Fruit fly (Drosophila melanogaster) whole organism, embryonic: ENCODE results near the gene CG7685.

Source experiments
- Asciz ChIP-seq: fragments of 200-800 bp; sonication (Bioruptor generic); optimal IDR thresholded peaks from 2 replicates; lab custom pipeline; 2017; ENCODE audit warnings: missing biosample characterization, mild to moderate bottlenecking, missing genetic modification characterization, missing genetic modification reagents
- Awh ChIP-seq: fragments of 200-800 bp; sonication (Bioruptor generic); IDR thresholded peaks from 2 replicates; pipeline ENCODE4, ENCODE4 v1.3.6; 2022; ENCODE audit warnings: missing biosample characterization, missing genetic modification characterization
- B-H1 ChIP-seq: fragments of 200-800 bp; sonication (Bioruptor generic); IDR thresholded peaks from 3 replicates; pipeline ENCODE4 v1.3.6; 2022; ENCODE audit warnings: missing biosample characterization, missing genetic modification characterization
- CG12071 ChIP-seq: fragments of 200-800 bp; sonication (Bioruptor generic); optimal IDR thresholded peaks from 3 replicates; lab custom pipeline; 2018; ENCODE audit warnings: missing biosample characterization, mild to moderate bottlenecking, missing genetic modification characterization
- CG13624 ChIP-seq: fragments of 200-800 bp; sonication (Bioruptor generic); optimal IDR thresholded peaks from 2 replicates; lab custom pipeline; 2016; ENCODE audit warnings: missing biosample characterization, missing genetic modification characterization
- CG1603 ChIP-seq: fragments of 200-800 bp; sonication (Bioruptor generic); optimal IDR thresholded peaks from 2 replicates; lab custom pipeline; 2019; ENCODE audit warnings: missing biosample characterization, mild to moderate bottlenecking, missing genetic modification characterization, moderate library complexity
- CG1647 ChIP-seq: fragments of 200-800 bp; sonication (Bioruptor generic); optimal IDR thresholded peaks from 3 replicates; lab custom pipeline; 2016; ENCODE audit warnings: missing biosample characterization, missing genetic modification characterization
- CG18764 ChIP-seq: fragments of 200-800 bp; sonication (Bioruptor generic); optimal IDR thresholded peaks from 3 replicates; lab custom pipeline; 2016; ENCODE audit warnings: missing biosample characterization, missing genetic modification characterization
- CG31388 ChIP-seq: fragments of 200-800 bp; sonication (Bioruptor generic); optimal IDR thresholded peaks from 2 replicates; lab custom pipeline; 2016; ENCODE audit warnings: missing biosample characterization, missing genetic modification characterization
- CG32772 ChIP-seq: fragments of 200-800 bp; sonication (Bioruptor generic); IDR thresholded peaks from 2 replicates; pipeline ENCODE4 v1.3.6; 2022; ENCODE audit warnings: missing biosample characterization, missing genetic modification characterization
- CG34376 ChIP-seq: fragments of 200-800 bp; sonication (Bioruptor generic); optimal IDR thresholded peaks from 2 replicates; lab custom pipeline; 2018; ENCODE audit warnings: missing biosample characterization, mild to moderate bottlenecking, missing genetic modification characterization
- CG34422 ChIP-seq: fragments of 200-800 bp; sonication (Bioruptor generic); IDR thresholded peaks from 3 replicates; pipeline ENCODE4 v1.3.6; 2022; ENCODE audit warnings: missing biosample characterization, missing genetic modification characterization
- CG4424 ChIP-seq: fragments of 200-800 bp; sonication (Bioruptor generic); optimal IDR thresholded peaks from 3 replicates; lab custom pipeline; 2016; ENCODE audit warnings: missing biosample characterization, missing genetic modification characterization
- CG4707 ChIP-seq: fragments of 200-800 bp; sonication (Bioruptor generic); optimal IDR thresholded peaks from 2 replicates; lab custom pipeline; 2018; ENCODE audit warnings: missing biosample characterization, mild to moderate bottlenecking, missing genetic modification characterization, moderate library complexity
- CG6175 ChIP-seq: fragments of 200-800 bp; sonication (Bioruptor generic); IDR thresholded peaks from 3 replicates; pipeline ENCODE4 v1.3.6; 2022; ENCODE audit warnings: missing biosample characterization, missing genetic modification characterization
- CG6654 ChIP-seq: fragments of 200-800 bp; sonication (Bioruptor generic); optimal IDR thresholded peaks from 2 replicates; lab custom pipeline; 2017; ENCODE audit warnings: missing biosample characterization, mild to moderate bottlenecking, missing genetic modification characterization
- GATAe ChIP-seq: fragments of 200-800 bp; sonication (Bioruptor generic); conservative IDR thresholded peaks from 2 replicates; pipeline ENCODE4 v1.3.6; 2022; ENCODE audit warnings: missing biosample characterization, missing genetic modification characterization
- H2.0 ChIP-seq: fragments of 200-800 bp; sonication (Bioruptor generic); IDR thresholded peaks from 2 replicates; pipeline ENCODE4 v1.3.6; 2022; ENCODE audit warnings: missing biosample characterization, missing genetic modification characterization
- Hr78 ChIP-seq, 2 experiments: fragments of 200-800 bp in 1 of 2; fragments of >200 bp in 1 of 2; sonication (Bioruptor generic) in 1 of 2; optimal IDR thresholded peaks; 2 replicates each; lab custom pipeline; 2017 to 2019; ENCODE audit warnings: missing biosample characterization in 2 of 2, missing genetic modification characterization in 2 of 2, mild to moderate bottlenecking in 1 of 2, moderate library complexity in 1 of 2
- Kr ChIP-seq: fragments of 200-800 bp; sonication (Bioruptor generic); optimal IDR thresholded peaks from 2 replicates; lab custom pipeline; 2017; ENCODE audit warnings: missing biosample characterization, mild to moderate bottlenecking, missing genetic modification characterization
- Ravus ChIP-seq: fragments of 200-800 bp; sonication (Bioruptor generic); IDR thresholded peaks from 2 replicates; pipeline ENCODE4 v1.3.6; 2022; ENCODE audit warnings: missing biosample characterization, missing genetic modification characterization
- Sox100B ChIP-seq: fragments of 200-800 bp; sonication (Bioruptor generic); optimal IDR thresholded peaks from 3 replicates; lab custom pipeline; 2018; ENCODE audit warnings: missing biosample characterization, mild to moderate bottlenecking, missing genetic modification characterization
- Sry-β ChIP-seq: fragments of 200-800 bp; sonication (Bioruptor generic); optimal IDR thresholded peaks from 2 replicates; lab custom pipeline; 2018; ENCODE audit warnings: missing biosample characterization, mild to moderate bottlenecking, missing genetic modification characterization, moderate library complexity
- Usf ChIP-seq: fragments of 200-800 bp; sonication (Bioruptor generic); optimal IDR thresholded peaks from 2 replicates; lab custom pipeline; 2017; ENCODE audit warnings: missing genotype, missing biosample characterization, missing genetic modification characterization
- ara ChIP-seq: fragments of 200-800 bp; sonication (Bioruptor generic); IDR thresholded peaks from 2 replicates; pipeline ENCODE4 v1.3.6; 2022; ENCODE audit warnings: missing biosample characterization, missing genetic modification characterization
- crp ChIP-seq, 2 experiments: fragments of 200-800 bp; sonication (Bioruptor generic); optimal IDR thresholded peaks; 2 replicates in 1 of 2; 3 replicates in 1 of 2; lab custom pipeline; 2017; ENCODE audit warnings: missing biosample characterization in 2 of 2, missing genetic modification characterization in 2 of 2, mild to moderate bottlenecking in 1 of 2, moderate library complexity in 1 of 2
- cwo ChIP-seq: fragments of 200-800 bp; sonication (Bioruptor generic); optimal IDR thresholded peaks from 3 replicates; lab custom pipeline; 2017; ENCODE audit warnings: missing biosample characterization, missing genetic modification characterization, mild to moderate bottlenecking, moderate library complexity, missing genetic modification reagents
- exex ChIP-seq: fragments of 200-800 bp; sonication (Bioruptor generic); optimal IDR thresholded peaks from 4 replicates; lab custom pipeline; 2018; ENCODE audit warnings: missing biosample characterization, mild to moderate bottlenecking, missing genetic modification characterization, moderate library complexity
- fu2 ChIP-seq: fragments of 200-800 bp; sonication (Bioruptor generic); optimal IDR thresholded peaks from 2 replicates; lab custom pipeline; 2016; ENCODE audit warnings: missing biosample characterization, missing genetic modification characterization
- grn ChIP-seq: fragments of 200-800 bp; sonication (Bioruptor generic); optimal IDR thresholded peaks from 3 replicates; lab custom pipeline; 2017; ENCODE audit warnings: missing biosample characterization, missing genetic modification characterization
- jumu ChIP-seq: fragments of 200-800 bp; sonication (Bioruptor generic); optimal IDR thresholded peaks from 3 replicates; lab custom pipeline; 2016; ENCODE audit warnings: missing biosample characterization, missing genetic modification characterization
- mirr ChIP-seq: fragments of 200-800 bp; sonication (Bioruptor generic); optimal IDR thresholded peaks from 3 replicates; lab custom pipeline; 2018; ENCODE audit warnings: missing biosample characterization, mild to moderate bottlenecking, missing genetic modification characterization
- nau ChIP-seq: fragments of 200-800 bp; sonication (Bioruptor generic); optimal IDR thresholded peaks from 3 replicates; lab custom pipeline; 2017; ENCODE audit warnings: missing biosample characterization, mild to moderate bottlenecking, missing genetic modification characterization, missing genetic modification reagents
- pho ChIP-seq: fragments of 200-800 bp; sonication (Bioruptor generic); optimal IDR thresholded peaks from 2 replicates; lab custom pipeline; 2016; ENCODE audit warnings: missing biosample characterization, missing genetic modification characterization
- prd ChIP-seq, 3 experiments: fragments of >200 bp in 2 of 3; fragments of 200-800 bp in 1 of 3; sonication (Bioruptor generic) in 1 of 3; optimal IDR thresholded peaks in 2 of 3; IDR thresholded peaks in 1 of 3; 2 replicates in 2 of 3; 3 replicates in 1 of 3; pipeline versions ENCODE4 v1.3.6 to Lab custom; 2017 to 2022; ENCODE audit warnings: missing biosample characterization in 1 of 3, missing genetic modification characterization in 1 of 3
- sd ChIP-seq: fragments of 200-800 bp; sonication (Bioruptor generic); optimal IDR thresholded peaks from 3 replicates; lab custom pipeline; 2018; ENCODE audit warnings: missing biosample characterization, mild to moderate bottlenecking, missing genetic modification characterization, moderate library complexity
- sens-2 ChIP-seq: fragments of 200-800 bp; sonication (Bioruptor generic); IDR thresholded peaks from 2 replicates; pipeline ENCODE4 v1.3.6; 2022; ENCODE audit warnings: missing biosample characterization, missing genetic modification characterization
- shn ChIP-seq: fragments of 200-800 bp; sonication (Bioruptor generic); optimal IDR thresholded peaks from 3 replicates; lab custom pipeline; 2016; ENCODE audit warnings: missing biosample characterization, missing genetic modification characterization
- stc ChIP-seq: fragments of 200-800 bp; sonication (Bioruptor generic); IDR thresholded peaks from 2 replicates; pipeline ENCODE4 v1.3.6; 2022; ENCODE audit warnings: missing biosample characterization, missing genetic modification characterization
- stwl ChIP-seq: fragments of 200-800 bp; sonication (Bioruptor generic); optimal IDR thresholded peaks from 3 replicates; lab custom pipeline; 2018; ENCODE audit warnings: missing biosample characterization, mild to moderate bottlenecking, missing genetic modification characterization, moderate library complexity
- sug ChIP-seq: fragments of 200-800 bp; optimal IDR thresholded peaks from 2 replicates; lab custom pipeline; 2019; ENCODE audit warnings: missing biosample characterization, mild to moderate bottlenecking, missing genetic modification characterization, moderate library complexity
- tll ChIP-seq, 2 experiments: fragments of 200-800 bp in 1 of 2; fragments of >200 bp in 1 of 2; sonication (Bioruptor generic) in 1 of 2; optimal IDR thresholded peaks; 2 replicates each; lab custom pipeline; 2017 to 2019; ENCODE audit warnings: missing biosample characterization in 2 of 2, missing genetic modification characterization in 2 of 2, mild to moderate bottlenecking in 1 of 2, moderate library complexity in 1 of 2
- zen ChIP-seq: fragments of 200-800 bp; sonication (Bioruptor generic); optimal IDR thresholded peaks from 3 replicates; lab custom pipeline; 2018; ENCODE audit warnings: missing biosample characterization, mild to moderate bottlenecking, missing genetic modification characterization, moderate library complexity

The CG7685 gene

dm6 chr3R:18448059-18448979 is 43.6 kb downstream of the CG7685 start (continued):
- peak; percentile 59 for TF ChIP-seq pho (GFP tag; lab: Kevin White, UChicago)
- no peak for TF ChIP-seq CG1647 (GFP tag; lab: Kevin White, UChicago)
- no peak for TF ChIP-seq stwl (tag; lab: Kevin White, UChicago)
- TF ChIP-seq B-H1 (GFP tag; lab: Robert Waterston, UW) = no peak
- TF ChIP-seq prd (optimal IDR thresholded peaks at IDR 0.05; lab: Kevin White, UChicago) = no peak
- no peak for TF ChIP-seq prd (GFP tag; IDR thresholded peaks at IDR 0.05; lab: Robert Waterston, UW)
- no peak for TF ChIP-seq sens-2 (GFP tag; lab: Robert Waterston, UW)
- TF ChIP-seq nau (GFP tag; lab: Kevin White, UChicago) = no peak
- TF ChIP-seq fu2 (GFP tag; lab: Kevin White, UChicago) = peak; percentile 72
- TF ChIP-seq, all 482 proteins: peak for 79

dm6 chr3R:18449188-18449587 is 44.4 kb downstream of the CG7685 start:
- TF ChIP-seq mirr (GFP tag; lab: Kevin White, UChicago) (peak; percentile 44), exex (tag; lab: Kevin White, UChicago) (peak; percentile 59), sug (tag; lab: Kevin White, UChicago) (peak; percentile 92), grn (GFP tag; lab: Kevin White, UChicago) (peak; percentile 72), sd (tag; lab: Kevin White, UChicago) (peak; percentile 8), Asciz (GFP tag; lab: Kevin White, UChicago) (no peak), CG34376 (GFP tag; lab: Kevin White, UChicago) (peak; percentile 32), CG34422 (no peak), GATAe (peak; percentile 56; the same call in 1 of the 2 replicates), ara (GFP tag; lab: Robert Waterston, UW) (no peak), CG4707 (GFP tag; lab: Kevin White, UChicago) (no peak)

DNA sequence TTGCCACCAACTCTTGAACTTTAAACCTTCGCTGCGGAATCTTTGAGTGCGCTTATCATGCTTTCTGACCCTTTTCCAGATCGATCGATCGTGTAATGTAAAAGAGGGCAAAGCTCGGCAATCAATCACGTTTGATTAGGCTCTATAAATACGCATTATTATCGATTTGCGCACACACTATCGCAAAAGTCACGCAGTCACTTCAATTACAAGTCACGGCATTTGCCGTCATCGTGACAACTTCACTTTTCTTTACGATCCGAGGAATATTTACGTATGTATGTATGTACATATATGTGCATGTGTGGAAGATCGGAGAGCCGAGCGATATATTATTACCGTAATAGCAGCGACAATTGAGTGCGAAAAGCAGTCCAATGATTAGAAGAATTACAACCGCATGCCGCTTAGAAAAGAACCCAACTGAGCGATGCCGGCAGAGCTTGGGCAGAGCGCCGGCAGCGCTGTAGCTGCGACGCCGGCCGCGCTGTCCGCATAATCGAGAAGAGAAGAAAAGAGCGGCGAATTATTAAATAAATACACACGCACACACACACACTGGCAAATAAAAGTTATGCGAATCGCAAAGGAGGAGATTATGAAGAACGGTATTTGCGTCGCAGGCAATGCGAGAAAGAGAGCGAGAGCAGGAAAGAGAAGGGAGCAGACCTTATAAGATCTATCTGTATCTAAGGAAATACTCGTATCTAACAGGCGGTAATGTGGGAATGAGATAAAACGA is 45.3 kb downstream of the CG7685 start:
- no peak for TF ChIP-seq CG1603
- TF ChIP-seq CG6654 (GFP tag; lab: Kevin White, UChicago) = no peak
- TF ChIP-seq Sry-β (GFP tag; lab: Kevin White, UChicago) = no peak
- no peak for TF ChIP-seq stc (GFP tag; lab: Robert Waterston, UW)
- TF ChIP-seq zen (tag; lab: Kevin White, UChicago) = no peak
- TF ChIP-seq CG12071 = no peak
- TF ChIP-seq cwo (GFP tag; lab: Kevin White, UChicago) = peak; percentile 32
- TF ChIP-seq CG13624 = peak; percentile 25
- no peak for TF ChIP-seq Ravus (GFP tag; lab: Robert Waterston, UW)
- TF ChIP-seq CG32772 (GFP tag; lab: Robert Waterston, UW) = no peak
- TF ChIP-seq jumu (GFP tag; lab: Kevin White, UChicago) = no peak
- TF ChIP-seq Kr = no peak
- TF ChIP-seq CG4424 (GFP tag; lab: Kevin White, UChicago) = no peak
- TF ChIP-seq Usf = no peak
- peak; percentile 12 for TF ChIP-seq grn (GFP tag; lab: Kevin White, UChicago)
- TF ChIP-seq CG18764 (GFP tag; lab: Kevin White, UChicago) = no peak
- TF ChIP-seq H2.0 (GFP tag; lab: Robert Waterston, UW) = no peak
- TF ChIP-seq shn (GFP tag; lab: Kevin White, UChicago) = no peak
- TF ChIP-seq Sox100B (GFP tag; lab: Kevin White, UChicago) = no peak
- peak in 1 of 2 experiments; percentile 38 for TF ChIP-seq Hr78 (GFP tag; optimal IDR thresholded peaks at IDR 0.05; lab: Kevin White, UChicago)
- no peak for TF ChIP-seq crp (GFP tag; optimal IDR thresholded peaks at IDR 0.05; lab: Kevin White, UChicago)
- no peak for TF ChIP-seq tll (GFP tag; optimal IDR thresholded peaks at IDR 0.05; lab: Kevin White, UChicago)
- no peak for TF ChIP-seq Awh (GFP tag; lab: Robert Waterston, UW)
- no peak for TF ChIP-seq CG31388 (GFP tag; lab: Kevin White, UChicago)
- TF ChIP-seq CG6175 = no peak
